Worm (Caenorhabditis elegans) whole organism, L4 larva: ENCODE results near the gene gcy-31.
A peak's percentile ranks its signal among the peaks of the same experiment; 100 is the strongest.

Experiments used
- D1046.2 ChIP-seq: fragments of 200-800 bp; sonication (Bioruptor generic); IDR thresholded peaks from 2 replicates; pipeline ENCODE4 v1.3.6; 2022; ENCODE audit warnings: missing genetic modification characterization, missing compliant biosample characterization
- F37D6.2 ChIP-seq: sonication (generic microtip); optimal IDR thresholded peaks from 2 replicates; lab custom pipeline; 2016; ENCODE audit warnings: mild to moderate bottlenecking, missing genetic modification characterization, missing compliant biosample characterization
- F49E8.2 ChIP-seq: sonication (generic microtip); optimal IDR thresholded peaks from 2 replicates; lab custom pipeline; 2016; ENCODE audit warnings: missing compliant biosample characterization, mild to moderate bottlenecking, missing genetic modification characterization, borderline replicate concordance
- R02D3.7 ChIP-seq: fragments of 150-350 bp; sonication (generic microtip); optimal IDR thresholded peaks from 3 replicates; lab custom pipeline; 2014; ENCODE audit warnings: missing biosample characterization, missing genetic modification characterization
- T20F7.1 ChIP-seq: fragments of 200-800 bp; sonication (Bioruptor generic); optimal IDR thresholded peaks from 2 replicates; lab custom pipeline; 2018; ENCODE audit warnings: mild to moderate bottlenecking, missing genetic modification characterization, missing compliant biosample characterization
- Y75B8A.6 ChIP-seq: fragments of 200-800 bp; sonication (Bioruptor generic); IDR thresholded peaks from 2 replicates; pipeline ENCODE4 v1.3.6; 2022; ENCODE audit warnings: missing genetic modification reagents, missing genetic modification characterization, missing compliant biosample characterization
- aha-1 ChIP-seq: fragments of 150-350 bp; peaks from one replicate; lab custom pipeline; 2014; ENCODE audit warnings: missing biosample characterization, missing genetic modification characterization
- dmd-6 ChIP-seq: fragments of 200-800 bp; sonication (Bioruptor generic); IDR thresholded peaks from 2 replicates; pipeline ENCODE4 v1.3.6; 2022; ENCODE audit warnings: missing genetic modification reagents, missing genetic modification characterization, missing compliant biosample characterization
- dpl-1 ChIP-seq: fragments of 150-350 bp; optimal IDR thresholded peaks from 2 replicates; lab custom pipeline; 2014; ENCODE audit warnings: missing biosample characterization, missing genetic modification reagents, missing genetic modification characterization
- duxl-1 ChIP-seq: sonication (generic microtip); optimal IDR thresholded peaks from 2 replicates; lab custom pipeline; 2016; ENCODE audit warnings: mild to moderate bottlenecking, missing genetic modification characterization, moderate library complexity, missing compliant biosample characterization; ENCODE audit not compliant: poor library complexity
- dve-1 ChIP-seq: sonication (generic microtip); optimal IDR thresholded peaks from 2 replicates; lab custom pipeline; 2017; ENCODE audit warnings: antibody characterized with exemption, mild to moderate bottlenecking, missing genetic modification characterization, missing compliant biosample characterization; ENCODE audit not compliant: insufficient read depth
- egl-27 ChIP-seq: sonication (generic microtip); optimal IDR thresholded peaks from 3 replicates; lab custom pipeline; 2017; ENCODE audit warnings: missing biosample characterization, missing genetic modification reagents, missing genetic modification characterization
- fkh-10 ChIP-seq: fragments of 150-350 bp; optimal IDR thresholded peaks from 2 replicates; lab custom pipeline; 2014; ENCODE audit warnings: missing biosample characterization, missing genetic modification reagents, missing genetic modification characterization
- hif-1 ChIP-seq, 2 experiments: sonication (generic microtip); optimal IDR thresholded peaks; 2 replicates each; lab custom pipeline; 2016 to 2017; ENCODE audit warnings: missing compliant biosample characterization in 2 of 2, missing genetic modification characterization in 2 of 2, missing genetic modification reagents in 2 of 2, missing genotype in 2 of 2, mild to moderate bottlenecking in 1 of 2
- hlh-11 ChIP-seq: fragments of 200-800 bp; sonication (Bioruptor generic); optimal IDR thresholded peaks from 2 replicates; lab custom pipeline; 2018; ENCODE audit warnings: mild to moderate bottlenecking, missing genetic modification characterization, missing compliant biosample characterization
- hlh-30 ChIP-seq: sonication (generic microtip); optimal IDR thresholded peaks from 2 replicates; lab custom pipeline; 2017; ENCODE audit warnings: antibody characterized with exemption, mild to moderate bottlenecking, missing genetic modification characterization, missing compliant biosample characterization; ENCODE audit not compliant: insufficient read depth
- hmg-1.1 ChIP-seq: fragments of 200-800 bp; sonication (Bioruptor generic); IDR thresholded peaks from 2 replicates; pipeline ENCODE4 v1.3.6; 2022; ENCODE audit warnings: missing genetic modification reagents, missing genetic modification characterization, missing compliant biosample characterization
- jun-1 ChIP-seq: fragments of 150-350 bp; optimal IDR thresholded peaks from 2 replicates; lab custom pipeline; 2014; ENCODE audit warnings: missing biosample characterization, missing genetic modification reagents, missing genetic modification characterization
- lsy-2 ChIP-seq, 2 experiments: fragments of 150-350 bp in 1 of 2; sonication (generic microtip) in 1 of 2; optimal IDR thresholded peaks; 2 replicates each; lab custom pipeline; 2014 to 2017; ENCODE audit warnings: missing biosample characterization in 2 of 2, missing genetic modification characterization in 2 of 2
- madf-9 ChIP-seq: fragments of 200-800 bp; sonication (Bioruptor generic); conservative IDR thresholded peaks from 2 replicates; pipeline ENCODE4 v1.3.6; 2022; ENCODE audit warnings: missing genetic modification reagents, missing genetic modification characterization, missing compliant biosample characterization
- mdl-1 ChIP-seq, 2 experiments: fragments of 150-350 bp in 1 of 2; sonication (generic microtip) in 1 of 2; optimal IDR thresholded peaks; 2 replicates each; lab custom pipeline; 2014 to 2017; ENCODE audit warnings: missing biosample characterization in 2 of 2, missing genetic modification characterization in 2 of 2
- mep-1 ChIP-seq: fragments of 150-350 bp; sonication (generic microtip); optimal IDR thresholded peaks from 3 replicates; lab custom pipeline; 2014; ENCODE audit warnings: missing biosample characterization, missing genetic modification characterization
- mes-2 ChIP-seq: sonication (generic microtip); optimal IDR thresholded peaks from 2 replicates; lab custom pipeline; 2016; ENCODE audit warnings: missing genotype, mild to moderate bottlenecking, missing genetic modification characterization, missing compliant biosample characterization; ENCODE audit not compliant: poor library complexity, severe bottlenecking
- mxl-3 ChIP-seq: fragments of 200-800 bp; sonication (Bioruptor generic); optimal IDR thresholded peaks from 2 replicates; lab custom pipeline; 2018; ENCODE audit warnings: mild to moderate bottlenecking, missing genetic modification characterization, missing compliant biosample characterization
- nhr-102 ChIP-seq: sonication (generic microtip); optimal IDR thresholded peaks from 2 replicates; lab custom pipeline; 2016; ENCODE audit warnings: mild to moderate bottlenecking, missing genetic modification characterization, moderate library complexity, missing compliant biosample characterization
- nhr-25 ChIP-seq: sonication (generic microtip); optimal IDR thresholded peaks from 2 replicates; lab custom pipeline; 2017; ENCODE audit warnings: missing genetic modification characterization, mild to moderate bottlenecking, missing compliant biosample characterization, antibody characterized with exemption, moderate library complexity, borderline replicate concordance; ENCODE audit not compliant: insufficient read depth
- nhr-28 ChIP-seq: fragments of 150-350 bp; optimal IDR thresholded peaks from 2 replicates; lab custom pipeline; 2014; ENCODE audit warnings: missing biosample characterization, missing genetic modification characterization
- nhr-41 ChIP-seq: fragments of 200-800 bp; sonication (Bioruptor generic); IDR thresholded peaks from 2 replicates; pipeline ENCODE4 v1.3.6; 2022; ENCODE audit warnings: missing genetic modification reagents, missing genetic modification characterization, missing compliant biosample characterization
- nhr-6 ChIP-seq: fragments of 150-350 bp; optimal IDR thresholded peaks from 2 replicates; lab custom pipeline; 2014; ENCODE audit warnings: missing biosample characterization, missing genetic modification characterization
- nhr-77 ChIP-seq: fragments of 150-350 bp; optimal IDR thresholded peaks from 2 replicates; lab custom pipeline; 2014; ENCODE audit warnings: missing biosample characterization, missing genetic modification characterization
- pha-4 ChIP-seq, 2 experiments: fragments of 150-350 bp in 1 of 2; fragments of 200-800 bp in 1 of 2; sonication (Bioruptor generic) in 1 of 2; IDR thresholded peaks in 1 of 2; optimal IDR thresholded peaks in 1 of 2; 2 replicates each; pipeline versions ENCODE4 v1.3.6 to Lab custom; 2014 to 2022; ENCODE audit warnings: missing genetic modification characterization in 2 of 2, missing genetic modification reagents in 2 of 2, missing biosample characterization in 1 of 2, missing compliant biosample characterization in 1 of 2
- php-3 ChIP-seq: fragments of 200-800 bp; sonication (Bioruptor generic); IDR thresholded peaks from 2 replicates; pipeline ENCODE4 v1.3.6; 2022; ENCODE audit warnings: missing genetic modification reagents, missing genetic modification characterization, missing compliant biosample characterization
- rbr-2 ChIP-seq: sonication (generic microtip); optimal IDR thresholded peaks from 2 replicates; lab custom pipeline; 2016; ENCODE audit warnings: missing genotype, missing genetic modification characterization, missing compliant biosample characterization
- skn-1 ChIP-seq: fragments of 150-350 bp; optimal IDR thresholded peaks from 2 replicates; lab custom pipeline; 2014; ENCODE audit warnings: missing biosample characterization, missing genetic modification characterization
- spr-1 ChIP-seq: sonication (generic microtip); optimal IDR thresholded peaks from 2 replicates; lab custom pipeline; 2016; ENCODE audit warnings: mild to moderate bottlenecking, missing genetic modification characterization, missing compliant biosample characterization
- tag-97 ChIP-seq: fragments of 200-800 bp; sonication (Bioruptor generic); IDR thresholded peaks from 2 replicates; pipeline ENCODE4 v1.3.6; 2022; ENCODE audit warnings: missing genetic modification characterization, missing compliant biosample characterization
- tra-1 ChIP-seq: fragments of 200-800 bp; sonication (Bioruptor generic); IDR thresholded peaks from 2 replicates; pipeline ENCODE4 v1.3.6; 2022; ENCODE audit warnings: missing genetic modification reagents, missing genetic modification characterization, missing compliant biosample characterization
- zfp-2 ChIP-seq: sonication (generic microtip); optimal IDR thresholded peaks from 2 replicates; lab custom pipeline; 2016; ENCODE audit warnings: mild to moderate bottlenecking, missing genetic modification characterization, missing compliant biosample characterization
- zfp-3 ChIP-seq: fragments of 200-800 bp; sonication (Bioruptor generic); conservative IDR thresholded peaks from 2 replicates; pipeline ENCODE4 v1.3.6; 2022; ENCODE audit warnings: missing genetic modification reagents, missing genetic modification characterization, missing compliant biosample characterization
- zip-11 ChIP-seq: fragments of 200-800 bp; sonication (Bioruptor generic); IDR thresholded peaks from 2 replicates; pipeline ENCODE4 v1.3.6; 2022; ENCODE audit warnings: missing genetic modification characterization, missing compliant biosample characterization
- ztf-7 ChIP-seq: fragments of 150-350 bp; optimal IDR thresholded peaks from 2 replicates; lab custom pipeline; 2014; ENCODE audit warnings: missing biosample characterization, missing genetic modification characterization

The gcy-31 gene

ce11 chrX:2385453-2385852, 41.9 kb downstream of the gcy-31 start, which contains the start of gene F47G3.1:
TSS of gene F47G3.1 (plus strand) at chrX:2385753.
- TF ChIP-seq mxl-3 (GFP tag; lab: Kevin White, UChicago) (peak; percentile 43), hlh-11 (tag; lab: Kevin White, UChicago) (peak; percentile 34), aha-1 (peak; percentile 16), tra-1 (no peak), pha-4 (GFP tag; IDR thresholded peaks at IDR 0.05; lab: Robert Waterston, UW) (no peak), pha-4 (tag; optimal IDR thresholded peaks at IDR 0.05; lab: Kevin White, UChicago) (no peak), madf-9 (GFP tag; lab: Robert Waterston, UW) (0 out of 2 replicates have a peak, but pooled peaks have one; percentile 28)

ce11 chrX:2382227-2382626, 45.1 kb downstream of the gcy-31 start:
- TF ChIP-seq Y75B8A.6 (GFP tag; lab: Robert Waterston, UW) (no peak), hif-1 (tag; optimal IDR thresholded peaks at IDR 0.05; lab: Kevin White, UChicago) (peak in 1 of 2 experiments; percentile 11), lsy-2 (tag; optimal IDR thresholded peaks at IDR 0.05; lab: Kevin White, UChicago) (peak in 1 of 2 experiments; percentile 78), R02D3.7 (tag; lab: Kevin White, UChicago) (no peak), dmd-6 (peak; percentile 57), nhr-102 (tag; lab: Kevin White, UChicago) (peak; percentile 42), F49E8.2 (tag; lab: Kevin White, UChicago) (no peak), nhr-28 (tag; lab: Kevin White, UChicago) (peak; percentile 55), mxl-3 (GFP tag; lab: Kevin White, UChicago) (peak; percentile 5), F37D6.2 (tag; lab: Kevin White, UChicago) (peak; percentile 9), nhr-77 (peak; percentile 9), duxl-1 (tag; lab: Kevin White, UChicago) (peak; percentile 2), D1046.2 (GFP tag; lab: Robert Waterston, UW) (no peak), rbr-2 (tag; lab: Kevin White, UChicago) (peak; percentile 54), ztf-7 (tag; lab: Kevin White, UChicago) (peak; percentile 15), mdl-1 (tag; optimal IDR thresholded peaks at IDR 0.05; lab: Kevin White, UChicago) (peak in 1 of 2 experiments; percentile 31), mep-1 (tag; lab: Kevin White, UChicago) (peak; percentile 74), hlh-30 (tag; lab: Kevin White, UChicago) (peak; percentile 60), dve-1 (tag; lab: Kevin White, UChicago) (peak; percentile 66), mes-2 (peak; percentile 73), hmg-1.1 (GFP tag; lab: Robert Waterston, UW) (peak; percentile 73), dpl-1 (GFP tag; lab: Kevin White, UChicago) (peak; percentile 64), T20F7.1 (GFP tag; lab: Kevin White, UChicago) (no peak), hlh-11 (tag; lab: Kevin White, UChicago) (peak; percentile 54)

ce11 chrX:2381282-2381681, 46.0 kb downstream of the gcy-31 start, which contains the start of gene F47G3.4:
TSS of gene F47G3.4 (plus strand) at chrX:2381582.
- TF ChIP-seq nhr-6 (tag; lab: Kevin White, UChicago) (no peak), zfp-2 (tag; lab: Kevin White, UChicago) (no peak), php-3 (no peak), mes-2 (no peak), nhr-25 (tag; lab: Kevin White, UChicago) (no peak), zfp-3 (GFP tag; lab: Robert Waterston, UW) (no peak), hlh-30 (tag; lab: Kevin White, UChicago) (no peak), nhr-41 (no peak), jun-1 (tag; lab: Kevin White, UChicago) (no peak), egl-27 (tag; lab: Kevin White, UChicago) (no peak), nhr-28 (tag; lab: Kevin White, UChicago) (no peak), ztf-7 (tag; lab: Kevin White, UChicago) (no peak), tag-97 (GFP tag; lab: Robert Waterston, UW) (no peak), spr-1 (no peak), zip-11 (GFP tag; lab: Robert Waterston, UW) (no peak), fkh-10 (GFP tag; lab: Kevin White, UChicago) (no peak), madf-9 (GFP tag; lab: Robert Waterston, UW) (no peak), skn-1 (tag; lab: Kevin White, UChicago) (no peak)
